Fruit fly (Drosophila melanogaster) whole organism, embryonic: ENCODE results near the gene CNMaR.
A peak's percentile ranks its signal among the peaks of the same experiment; 100 is the strongest.

Experiments used
- Awh ChIP-seq: fragments of 200-800 bp; sonication (Bioruptor generic); IDR thresholded peaks from 2 replicates; pipeline ENCODE4, ENCODE4 v1.3.6; 2022; ENCODE audit warnings: missing biosample characterization, missing genetic modification characterization
- CG10209 ChIP-seq: fragments of 200-800 bp; sonication (Bioruptor generic); optimal IDR thresholded peaks from 3 replicates; lab custom pipeline; 2017; ENCODE audit warnings: missing biosample characterization, mild to moderate bottlenecking, missing genetic modification characterization, missing genetic modification reagents
- CG10959 ChIP-seq: fragments of 200-800 bp; sonication (Bioruptor generic); IDR thresholded peaks from 2 replicates; pipeline ENCODE4 v1.3.6; 2022; ENCODE audit warnings: missing biosample characterization, missing genetic modification characterization
- CG12155 ChIP-seq: fragments of 200-800 bp; sonication (Bioruptor generic); optimal IDR thresholded peaks from 3 replicates; lab custom pipeline; 2016; ENCODE audit warnings: missing biosample characterization, missing genetic modification characterization
- CG14014 ChIP-seq: fragments of 200-800 bp; sonication (Bioruptor generic); IDR thresholded peaks from 2 replicates; pipeline ENCODE4 v1.3.6; 2022; ENCODE audit warnings: missing biosample characterization, missing genetic modification characterization
- CG15011 ChIP-seq: fragments of 200-800 bp; sonication (Bioruptor generic); optimal IDR thresholded peaks from 3 replicates; lab custom pipeline; 2018; ENCODE audit warnings: missing biosample characterization, mild to moderate bottlenecking, missing genetic modification characterization
- CG15479 ChIP-seq: fragments of 200-800 bp; sonication (Bioruptor generic); optimal IDR thresholded peaks from 3 replicates; lab custom pipeline; 2019; ENCODE audit warnings: missing biosample characterization, mild to moderate bottlenecking, missing genetic modification characterization, moderate library complexity
- CG16813 ChIP-seq: fragments of 200-800 bp; sonication (Bioruptor generic); IDR thresholded peaks from 3 replicates; pipeline ENCODE4 v1.3.6; 2022; ENCODE audit warnings: missing biosample characterization, missing genetic modification characterization; ENCODE audit not compliant: partially characterized antibody
- CG16815 ChIP-seq: fragments of 200-800 bp; sonication (Bioruptor generic); optimal IDR thresholded peaks from 3 replicates; lab custom pipeline; 2017; ENCODE audit warnings: missing biosample characterization, mild to moderate bottlenecking, missing genetic modification characterization
- CG18599 ChIP-seq: fragments of 200-800 bp; sonication (Bioruptor generic); optimal IDR thresholded peaks from 3 replicates; lab custom pipeline; 2017; ENCODE audit warnings: missing biosample characterization, missing genetic modification characterization, mild to moderate bottlenecking, moderate library complexity, missing genetic modification reagents
- CG2889 ChIP-seq: fragments of 200-800 bp; sonication (Bioruptor generic); IDR thresholded peaks from 3 replicates; pipeline ENCODE4 v1.3.6; 2022; ENCODE audit warnings: missing biosample characterization, missing genetic modification characterization
- CG34422 ChIP-seq: fragments of 200-800 bp; sonication (Bioruptor generic); IDR thresholded peaks from 3 replicates; pipeline ENCODE4 v1.3.6; 2022; ENCODE audit warnings: missing biosample characterization, missing genetic modification characterization
- CG4820 ChIP-seq: fragments of 200-800 bp; sonication (Bioruptor generic); optimal IDR thresholded peaks from 3 replicates; lab custom pipeline; 2016; ENCODE audit warnings: missing biosample characterization, missing genetic modification characterization
- CG7786 ChIP-seq: fragments of 200-800 bp; sonication (Bioruptor generic); optimal IDR thresholded peaks from 2 replicates; lab custom pipeline; 2016; ENCODE audit warnings: missing biosample characterization, missing genetic modification characterization
- CkIIα-i1 ChIP-seq: fragments of 200-800 bp; sonication (Bioruptor generic); IDR thresholded peaks from 2 replicates; pipeline ENCODE4 v1.3.6; 2022; ENCODE audit warnings: missing biosample characterization, missing genetic modification characterization
- E2f2 ChIP-seq: fragments of 200-800 bp; sonication (Bioruptor generic); IDR thresholded peaks from 2 replicates; pipeline ENCODE4 v1.3.6; 2022; ENCODE audit warnings: missing biosample characterization, missing genetic modification characterization
- Eip74EF ChIP-seq, 2 experiments: fragments of 200-800 bp in 1 of 2; fragments of >200 bp in 1 of 2; sonication (Bioruptor generic) in 1 of 2; optimal IDR thresholded peaks; 2 replicates each; lab custom pipeline; 2017 to 2019; ENCODE audit warnings: missing biosample characterization in 2 of 2, missing genetic modification characterization in 2 of 2, mild to moderate bottlenecking in 1 of 2, moderate library complexity in 1 of 2
- HmgD ChIP-seq: fragments of 200-800 bp; sonication (Bioruptor generic); optimal IDR thresholded peaks from 3 replicates; lab custom pipeline; 2016; ENCODE audit warnings: missing biosample characterization, missing genetic modification characterization
- HmgZ ChIP-seq: fragments of 200-800 bp; sonication (Bioruptor generic); optimal IDR thresholded peaks from 2 replicates; lab custom pipeline; 2018; ENCODE audit warnings: missing biosample characterization, mild to moderate bottlenecking, missing genetic modification characterization
- Hr3 ChIP-seq: fragments of 200-800 bp; sonication (Bioruptor generic); optimal IDR thresholded peaks from 3 replicates; lab custom pipeline; 2016; ENCODE audit warnings: missing biosample characterization, missing genetic modification characterization
- Med ChIP-seq: fragments of 200-800 bp; sonication (Bioruptor generic); peaks from one replicate; lab custom pipeline; 2016; ENCODE audit warnings: missing biosample characterization, missing genetic modification characterization, mild to moderate bottlenecking, inconsistent platforms, moderate library complexity
- Nf-YB ChIP-seq: fragments of 200-800 bp; sonication (Bioruptor generic); optimal IDR thresholded peaks from 3 replicates; lab custom pipeline; 2019; ENCODE audit warnings: missing biosample characterization, mild to moderate bottlenecking, missing genetic modification characterization, moderate library complexity
- Scr ChIP-seq: fragments of 200-800 bp; sonication (Bioruptor generic); IDR thresholded peaks from 2 replicates; pipeline ENCODE4 v1.3.6; 2022; ENCODE audit warnings: missing biosample characterization, missing genetic modification characterization; ENCODE audit not compliant: partially characterized antibody
- ac ChIP-seq: fragments of 200-800 bp; sonication (Bioruptor generic); optimal IDR thresholded peaks from 3 replicates; lab custom pipeline; 2017; ENCODE audit warnings: missing biosample characterization, mild to moderate bottlenecking, missing genetic modification characterization
- al ChIP-seq: fragments of 200-800 bp; sonication (Bioruptor generic); IDR thresholded peaks from 2 replicates; pipeline ENCODE4 v1.3.6; 2022; ENCODE audit warnings: missing biosample characterization, missing genetic modification characterization
- amos ChIP-seq: fragments of 200-800 bp; sonication (Bioruptor generic); IDR thresholded peaks from 2 replicates; pipeline ENCODE4 v1.3.6; 2022; ENCODE audit warnings: missing biosample characterization, missing genetic modification characterization; ENCODE audit not compliant: partially characterized antibody
- cwo ChIP-seq: fragments of 200-800 bp; sonication (Bioruptor generic); optimal IDR thresholded peaks from 3 replicates; lab custom pipeline; 2017; ENCODE audit warnings: missing biosample characterization, missing genetic modification characterization, mild to moderate bottlenecking, moderate library complexity, missing genetic modification reagents
- danr ChIP-seq: fragments of 200-800 bp; sonication (Bioruptor generic); IDR thresholded peaks from 2 replicates; pipeline ENCODE4 v1.3.6; 2022; ENCODE audit warnings: missing biosample characterization, missing genetic modification characterization
- dati ChIP-seq: fragments of 200-800 bp; sonication (Bioruptor generic); IDR thresholded peaks from 2 replicates; pipeline ENCODE4 v1.3.6; 2022; ENCODE audit warnings: missing biosample characterization, missing genetic modification characterization
- eyg ChIP-seq: fragments of 200-800 bp; sonication (Bioruptor generic); optimal IDR thresholded peaks from 3 replicates; lab custom pipeline; 2016; ENCODE audit warnings: missing biosample characterization, missing genetic modification characterization
- fd102C ChIP-seq: fragments of 200-800 bp; sonication (Bioruptor generic); optimal IDR thresholded peaks from 2 replicates; lab custom pipeline; 2018; ENCODE audit warnings: missing biosample characterization, mild to moderate bottlenecking, missing genetic modification characterization, moderate library complexity
- ftz-f1 ChIP-seq: fragments of 200-800 bp; sonication (Bioruptor generic); optimal IDR thresholded peaks from 2 replicates; lab custom pipeline; 2016; ENCODE audit warnings: missing biosample characterization, missing genetic modification characterization
- gem ChIP-seq: fragments of 200-800 bp; sonication (Bioruptor generic); optimal IDR thresholded peaks from 2 replicates; lab custom pipeline; 2019; ENCODE audit warnings: missing biosample characterization, mild to moderate bottlenecking, missing genetic modification characterization, moderate library complexity
- ind ChIP-seq: fragments of 200-800 bp; sonication (Bioruptor generic); optimal IDR thresholded peaks from 3 replicates; lab custom pipeline; 2016; ENCODE audit warnings: missing biosample characterization, missing genetic modification characterization
- inv ChIP-seq: fragments of 200-800 bp; sonication (Bioruptor generic); IDR thresholded peaks from 2 replicates; pipeline ENCODE4 v1.3.6; 2022; ENCODE audit warnings: missing biosample characterization, missing genetic modification characterization; ENCODE audit not compliant: partially characterized antibody
- jigr1 ChIP-seq: fragments of 200-800 bp; sonication (Bioruptor generic); IDR thresholded peaks from 3 replicates; pipeline ENCODE4 v1.3.6; 2022; ENCODE audit warnings: missing biosample characterization, missing genetic modification characterization
- nmo ChIP-seq: fragments of 200-800 bp; sonication (Bioruptor generic); optimal IDR thresholded peaks from 2 replicates; lab custom pipeline; 2018; ENCODE audit warnings: missing biosample characterization, mild to moderate bottlenecking, missing genetic modification characterization, moderate library complexity
- psq ChIP-seq: fragments of 200-800 bp; sonication (Bioruptor generic); optimal IDR thresholded peaks from 2 replicates; lab custom pipeline; 2017; ENCODE audit warnings: missing biosample characterization, missing genetic modification characterization
- sd ChIP-seq: fragments of 200-800 bp; sonication (Bioruptor generic); optimal IDR thresholded peaks from 3 replicates; lab custom pipeline; 2018; ENCODE audit warnings: missing biosample characterization, mild to moderate bottlenecking, missing genetic modification characterization, moderate library complexity
- sens ChIP-seq: fragments of 200-800 bp; sonication (Bioruptor generic); peaks from one replicate; lab custom pipeline; 2016; ENCODE audit warnings: missing biosample characterization, missing genetic modification characterization
- sob ChIP-seq: fragments of 200-800 bp; sonication (Bioruptor generic); IDR thresholded peaks from 2 replicates; pipeline ENCODE4 v1.3.6; 2022; ENCODE audit warnings: missing biosample characterization, missing genetic modification characterization
- sug ChIP-seq: fragments of 200-800 bp; optimal IDR thresholded peaks from 2 replicates; lab custom pipeline; 2019; ENCODE audit warnings: missing biosample characterization, mild to moderate bottlenecking, missing genetic modification characterization, moderate library complexity
- trh ChIP-seq: fragments of 200-800 bp; sonication (Bioruptor generic); optimal IDR thresholded peaks from 2 replicates; lab custom pipeline; 2016; ENCODE audit warnings: missing biosample characterization, missing genetic modification characterization
- twi ChIP-seq: fragments of 200-800 bp; optimal IDR thresholded peaks from 2 replicates; lab custom pipeline; 2019; ENCODE audit warnings: missing biosample characterization, mild to moderate bottlenecking, missing genetic modification characterization, moderate library complexity
- z ChIP-seq: fragments of 200-800 bp; sonication (Bioruptor generic); IDR thresholded peaks from 3 replicates; pipeline ENCODE4 v1.3.6; 2022; ENCODE audit warnings: missing biosample characterization, missing genetic modification characterization
- zfh1 ChIP-seq: fragments of 200-800 bp; sonication (Bioruptor generic); IDR thresholded peaks from 3 replicates; pipeline ENCODE4 v1.3.6; 2022; ENCODE audit warnings: missing biosample characterization, missing genetic modification characterization
- zfh2 ChIP-seq: fragments of 200-800 bp; sonication (Bioruptor generic); optimal IDR thresholded peaks from 2 replicates; lab custom pipeline; 2016; ENCODE audit warnings: missing biosample characterization, missing genetic modification characterization

The CNMaR gene

DNA sequence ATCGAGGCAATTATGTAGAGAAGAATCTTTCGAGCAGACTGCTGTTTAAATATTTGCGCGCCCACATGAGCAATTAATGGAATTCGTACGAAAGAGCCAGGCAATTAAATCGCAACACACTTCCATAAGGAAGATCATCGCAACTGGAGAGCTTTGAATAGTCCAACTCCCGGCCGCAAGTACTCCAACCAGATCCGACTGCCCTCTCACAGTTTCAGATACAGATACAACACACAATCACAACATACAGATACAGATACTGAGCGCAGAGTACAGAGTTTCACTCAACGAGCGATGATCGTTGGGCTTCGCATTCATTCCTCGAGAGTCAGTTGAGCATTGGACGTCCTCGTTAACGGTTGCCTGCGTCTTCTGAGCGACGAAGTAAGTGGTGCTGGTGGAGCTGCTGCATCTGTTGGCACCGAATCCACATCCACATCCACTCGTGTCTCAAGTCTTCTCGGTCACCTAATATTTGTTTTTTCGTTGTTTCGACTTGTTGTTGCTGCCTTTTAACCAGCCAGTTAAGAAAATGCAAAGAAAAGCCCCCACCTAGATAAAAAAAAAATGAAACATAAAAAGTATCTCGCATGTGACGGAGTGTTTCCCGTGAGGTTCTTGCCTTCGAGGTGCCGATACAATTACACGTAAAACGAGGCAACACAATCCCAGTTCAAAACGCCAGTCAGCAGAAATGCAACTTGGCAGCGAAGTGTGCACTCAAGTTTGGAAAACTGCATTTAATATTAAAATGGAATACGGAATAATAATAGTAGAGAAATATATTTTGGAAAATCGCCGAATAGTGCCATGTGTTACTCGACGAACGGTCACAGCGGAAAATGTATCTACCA, 29.1 kb upstream of the CNMaR start, which contains the start of gene LanB2 (continued):
- TF ChIP-seq Hr3 (GFP tag; lab: Kevin White, UChicago) = no peak
- TF ChIP-seq gem (tag; lab: Kevin White, UChicago) = no peak
- TF ChIP-seq sob (GFP tag; lab: Robert Waterston, UW) = peak; percentile 35; the same call in 1 of the 2 replicates
- TF ChIP-seq Scr (GFP tag; lab: Robert Waterston, UW) = 0 out of 2 replicates have a peak, but pooled peaks have one; percentile 20
- TF ChIP-seq twi (tag; lab: Kevin White, UChicago) = no peak
- TF ChIP-seq CG4820 (GFP tag; lab: Kevin White, UChicago) = no peak
- no peak for TF ChIP-seq CG10959 (GFP tag; lab: Robert Waterston, UW)
- TF ChIP-seq sug (tag; lab: Kevin White, UChicago) = peak; percentile 32
- no peak for TF ChIP-seq CG15011 (GFP tag; lab: Kevin White, UChicago)
- TF ChIP-seq HmgZ = no peak
- TF ChIP-seq ftz-f1 (GFP tag; lab: Kevin White, UChicago) = no peak
- TF ChIP-seq CG12155 (GFP tag; lab: Kevin White, UChicago) = no peak
- TF ChIP-seq ac (GFP tag; lab: Kevin White, UChicago) = no peak
- peak; percentile 58 for TF ChIP-seq CG15479 (GFP tag; lab: Kevin White, UChicago)
- no peak for TF ChIP-seq al (GFP tag; lab: Robert Waterston, UW)
- TF ChIP-seq fd102C (GFP tag; lab: Kevin White, UChicago) = peak; percentile 14
- TF ChIP-seq CkIIα-i1 (GFP tag; lab: Robert Waterston, UW) = no peak
- TF ChIP-seq nmo = no peak
- TF ChIP-seq Eip74EF (GFP tag; optimal IDR thresholded peaks at IDR 0.05; lab: Kevin White, UChicago) = no peak
- no peak for TF ChIP-seq CG16813 (GFP tag; lab: Robert Waterston, UW)
- TF ChIP-seq eyg (GFP tag; lab: Kevin White, UChicago) = no peak
- TF ChIP-seq zfh1 (GFP tag; lab: Robert Waterston, UW) = 0 out of 3 replicates have a peak, but pooled peaks have one; percentile 52
- no peak for TF ChIP-seq CG7786 (GFP tag; lab: Kevin White, UChicago)
- peak; percentile 28; the same call in 1 of the 2 replicates for TF ChIP-seq amos (GFP tag; lab: Robert Waterston, UW)
- TF ChIP-seq zfh2 (GFP tag; lab: Kevin White, UChicago) = no peak
- 0 out of 2 replicates have a peak, but pooled peaks have one; percentile 18 for TF ChIP-seq CG14014
- no peak for TF ChIP-seq inv
- TF ChIP-seq dati (GFP tag; lab: Robert Waterston, UW) = no peak
- TF ChIP-seq Awh = no peak

DNA sequence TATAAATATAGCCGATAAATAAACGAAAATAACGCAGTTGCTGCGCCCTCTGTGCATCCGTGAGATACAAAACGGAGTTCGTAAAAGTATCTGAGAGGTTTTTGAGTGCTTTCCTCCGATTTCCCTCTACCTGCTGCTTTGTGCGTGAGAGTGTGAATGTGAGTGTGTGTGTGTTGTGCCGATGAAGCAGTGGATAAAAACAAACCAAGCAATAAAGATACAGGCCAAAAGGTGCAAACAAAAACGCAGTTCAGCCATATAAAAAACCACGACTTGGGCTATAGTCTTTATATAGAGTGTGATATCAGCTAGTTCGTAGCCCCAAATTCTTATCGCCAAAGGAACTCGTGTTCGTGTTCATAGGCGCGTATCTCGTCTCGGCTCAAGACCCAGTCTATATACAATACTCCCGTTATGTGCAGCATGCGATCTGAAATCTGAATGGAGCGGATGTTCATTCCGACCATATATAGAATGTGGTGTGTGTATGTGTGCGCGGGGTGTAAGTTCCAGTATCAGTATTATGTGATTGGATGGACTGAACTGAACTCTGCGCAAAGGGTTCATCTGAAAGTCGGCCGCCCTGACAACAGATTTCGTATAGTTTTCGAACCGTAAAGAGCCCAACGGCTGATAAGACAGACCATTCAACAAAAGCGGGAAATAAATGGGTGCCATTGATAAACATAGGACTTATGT, 28.3 kb upstream of the CNMaR start:
- no peak for TF ChIP-seq CG18599 (GFP tag; lab: Kevin White, UChicago)
- TF ChIP-seq CG16815 = no peak
- TF ChIP-seq E2f2 = 0 out of 2 replicates have a peak, but pooled peaks have one; percentile 12
- no peak for TF ChIP-seq sd (tag; lab: Kevin White, UChicago)
- TF ChIP-seq trh = no peak
- no peak for TF ChIP-seq CG10209
- TF ChIP-seq cwo = peak; percentile 11
- TF ChIP-seq HmgZ = no peak
- TF ChIP-seq danr = no peak
- TF ChIP-seq ind (GFP tag; lab: Kevin White, UChicago) = no peak
- no peak for TF ChIP-seq CG2889 (GFP tag; lab: Robert Waterston, UW)
- peak; percentile 48 for TF ChIP-seq psq (GFP tag; lab: Kevin White, UChicago)
- no peak for TF ChIP-seq jigr1 (GFP tag; lab: Robert Waterston, UW)
- peak; percentile 62 for TF ChIP-seq sens (GFP tag; lab: Kevin White, UChicago)
- peak; percentile 65 for TF ChIP-seq sug (tag; lab: Kevin White, UChicago)
- peak; percentile 95 for TF ChIP-seq z (GFP tag; lab: Robert Waterston, UW)
- TF ChIP-seq Nf-YB = peak; percentile 52
- TF ChIP-seq CG34422 (GFP tag; lab: Robert Waterston, UW) = peak; percentile 31; the same call in 1 of the 3 replicates
- no peak for TF ChIP-seq HmgD (GFP tag; lab: Kevin White, UChicago)
- peak; percentile 61 for TF ChIP-seq Med (GFP tag; lab: Kevin White, UChicago)
